Fruit fly (Drosophila melanogaster): ENCODE data around the gene CG10903.

- TF ChIP-seq psq (GFP tag; optimal IDR thresholded peaks at IDR 0.05) (peak; percentile 85), usp (GFP tag; optimal IDR thresholded peaks at IDR 0.05) (no peak), Sp1 (GFP tag; optimal IDR thresholded peaks at IDR 0.05) (peak; percentile 90), ey (GFP tag; optimal IDR thresholded peaks at IDR 0.05) (peak; percentile 53), pan (optimal IDR thresholded peaks at IDR 0.05) (no peak), sage (GFP tag; optimal IDR thresholded peaks at IDR 0.05) (peak; percentile 67), h (GFP tag; optimal IDR thresholded peaks at IDR 0.05) (peak; percentile 18)
These were observed 3.0 kb upstream of the CG10903 start for dm6 chr3R:8027203-8027688.
